Fruit fly (Drosophila melanogaster) whole organism, embryonic: ENCODE measurements around the gene CG4704.

Experiments used
- Asciz ChIP-seq: fragments of 200-800 bp; sonication (Bioruptor generic); optimal IDR thresholded peaks from 2 replicates; lab custom pipeline; 2017; ENCODE audit warnings: missing biosample characterization, mild to moderate bottlenecking, missing genetic modification characterization, missing genetic modification reagents
- Bgb ChIP-seq: fragments of 200-800 bp; sonication (Bioruptor generic); IDR thresholded peaks from 2 replicates; pipeline ENCODE4 v1.3.6; 2022; ENCODE audit warnings: missing biosample characterization, missing genetic modification characterization; ENCODE audit not compliant: partially characterized antibody
- CG10147 ChIP-seq: fragments of 200-800 bp; sonication (Bioruptor generic); optimal IDR thresholded peaks from 2 replicates; lab custom pipeline; 2019; ENCODE audit warnings: missing biosample characterization, mild to moderate bottlenecking, missing genetic modification characterization, moderate library complexity
- CG11504 ChIP-seq: fragments of 200-800 bp; sonication (Bioruptor generic); optimal IDR thresholded peaks from 3 replicates; lab custom pipeline; 2019; ENCODE audit warnings: missing biosample characterization, mild to moderate bottlenecking, missing genetic modification characterization, moderate library complexity
- CG12219 ChIP-seq: fragments of 200-800 bp; sonication (Bioruptor generic); optimal IDR thresholded peaks from 3 replicates; lab custom pipeline; 2018; ENCODE audit warnings: missing biosample characterization, mild to moderate bottlenecking, missing genetic modification characterization
- CG15269 ChIP-seq: fragments of 200-800 bp; sonication (Bioruptor generic); optimal IDR thresholded peaks from 2 replicates; lab custom pipeline; 2018; ENCODE audit warnings: missing biosample characterization, mild to moderate bottlenecking, missing genetic modification characterization, moderate library complexity
- CG15601 ChIP-seq: fragments of 200-800 bp; sonication (Bioruptor generic); optimal IDR thresholded peaks from 3 replicates; lab custom pipeline; 2019; ENCODE audit warnings: missing biosample characterization, mild to moderate bottlenecking, missing genetic modification characterization, moderate library complexity
- CG16815 ChIP-seq: fragments of 200-800 bp; sonication (Bioruptor generic); optimal IDR thresholded peaks from 3 replicates; lab custom pipeline; 2017; ENCODE audit warnings: missing biosample characterization, mild to moderate bottlenecking, missing genetic modification characterization
- CG17186 ChIP-seq: fragments of 200-800 bp; sonication (Bioruptor generic); optimal IDR thresholded peaks from 3 replicates; lab custom pipeline; 2017; ENCODE audit warnings: missing biosample characterization, missing genetic modification reagents, missing genetic modification characterization
- CG17829 ChIP-seq: fragments of 200-800 bp; optimal IDR thresholded peaks from 2 replicates; lab custom pipeline; 2019; ENCODE audit warnings: missing biosample characterization, mild to moderate bottlenecking, missing genetic modification characterization, moderate library complexity
- CG17912 ChIP-seq: fragments of 200-800 bp; sonication (Bioruptor generic); optimal IDR thresholded peaks from 2 replicates; lab custom pipeline; 2018; ENCODE audit warnings: missing biosample characterization, mild to moderate bottlenecking, missing genetic modification characterization
- CG18262 ChIP-seq: fragments of 200-800 bp; optimal IDR thresholded peaks from 3 replicates; lab custom pipeline; 2019; ENCODE audit warnings: missing biosample characterization, mild to moderate bottlenecking, missing genetic modification characterization, moderate library complexity
- CG18619 ChIP-seq: fragments of 200-800 bp; sonication (Bioruptor generic); optimal IDR thresholded peaks from 3 replicates; lab custom pipeline; 2017; ENCODE audit warnings: missing biosample characterization, mild to moderate bottlenecking, missing genetic modification characterization
- CG2712 ChIP-seq: fragments of 200-800 bp; optimal IDR thresholded peaks from 3 replicates; lab custom pipeline; 2019; ENCODE audit warnings: missing biosample characterization, mild to moderate bottlenecking, missing genetic modification characterization, moderate library complexity
- CG32772 ChIP-seq: fragments of 200-800 bp; sonication (Bioruptor generic); IDR thresholded peaks from 2 replicates; pipeline ENCODE4 v1.3.6; 2022; ENCODE audit warnings: missing biosample characterization, missing genetic modification characterization
- CG3281 ChIP-seq: fragments of 200-800 bp; sonication (Bioruptor generic); optimal IDR thresholded peaks from 3 replicates; lab custom pipeline; 2017; ENCODE audit warnings: missing biosample characterization, mild to moderate bottlenecking, missing genetic modification characterization
- CG34422 ChIP-seq: fragments of 200-800 bp; sonication (Bioruptor generic); IDR thresholded peaks from 3 replicates; pipeline ENCODE4 v1.3.6; 2022; ENCODE audit warnings: missing biosample characterization, missing genetic modification characterization
- CG4282 ChIP-seq: fragments of 200-800 bp; sonication (Bioruptor generic); optimal IDR thresholded peaks from 2 replicates; lab custom pipeline; 2016; ENCODE audit warnings: missing biosample characterization, missing genetic modification characterization
- CG6765 ChIP-seq: fragments of 200-800 bp; sonication (Bioruptor generic); optimal IDR thresholded peaks from 3 replicates; lab custom pipeline; 2017; ENCODE audit warnings: missing biosample characterization, mild to moderate bottlenecking, missing genetic modification characterization
- CG7556 ChIP-seq: fragments of 200-800 bp; sonication (Bioruptor generic); optimal IDR thresholded peaks from 2 replicates; lab custom pipeline; 2017; ENCODE audit warnings: missing biosample characterization, mild to moderate bottlenecking, missing genetic modification characterization
- CG8944 ChIP-seq: fragments of 200-800 bp; sonication (Bioruptor generic); optimal IDR thresholded peaks from 3 replicates; lab custom pipeline; 2016; ENCODE audit warnings: missing biosample characterization, missing genetic modification characterization
- D19B ChIP-seq: fragments of 200-800 bp; sonication (Bioruptor generic); optimal IDR thresholded peaks from 2 replicates; lab custom pipeline; 2017; ENCODE audit warnings: missing biosample characterization, mild to moderate bottlenecking, missing genetic modification characterization
- Deaf1 ChIP-seq: fragments of 200-800 bp; optimal IDR thresholded peaks from 3 replicates; lab custom pipeline; 2019; ENCODE audit warnings: missing biosample characterization, mild to moderate bottlenecking, missing genetic modification characterization, moderate library complexity
- Dfd ChIP-seq, 2 experiments: fragments of >200 bp; optimal IDR thresholded peaks; 2 replicates each; lab custom pipeline; 2017; ENCODE audit warnings: missing biosample characterization in 2 of 2, missing genetic modification characterization in 2 of 2
- Hr3 ChIP-seq: fragments of 200-800 bp; sonication (Bioruptor generic); optimal IDR thresholded peaks from 3 replicates; lab custom pipeline; 2016; ENCODE audit warnings: missing biosample characterization, missing genetic modification characterization
- Lim3 ChIP-seq: fragments of 200-800 bp; sonication (Bioruptor generic); IDR thresholded peaks from 2 replicates; pipeline ENCODE4 v1.3.6; 2022; ENCODE audit warnings: missing biosample characterization, missing genetic modification characterization
- Meics ChIP-seq: fragments of 200-800 bp; sonication (Bioruptor generic); optimal IDR thresholded peaks from 2 replicates; lab custom pipeline; 2017; ENCODE audit warnings: missing biosample characterization, mild to moderate bottlenecking, missing genetic modification characterization
- Mrtf ChIP-seq: fragments of 200-800 bp; sonication (Bioruptor generic); IDR thresholded peaks from 3 replicates; pipeline ENCODE4 v1.3.6; 2022; ENCODE audit warnings: missing biosample characterization, missing genetic modification characterization
- Nf-YC ChIP-seq: fragments of 200-800 bp; optimal IDR thresholded peaks from 3 replicates; lab custom pipeline; 2019; ENCODE audit warnings: missing biosample characterization, mild to moderate bottlenecking, missing genetic modification characterization, moderate library complexity
- Optix ChIP-seq: fragments of 200-800 bp; sonication (Bioruptor generic); IDR thresholded peaks from 3 replicates; pipeline ENCODE4 v1.3.6; 2022; ENCODE audit warnings: missing biosample characterization, missing genetic modification characterization
- Spps ChIP-seq: fragments of 200-800 bp; sonication (Bioruptor generic); optimal IDR thresholded peaks from 2 replicates; lab custom pipeline; 2018; ENCODE audit warnings: missing biosample characterization, mild to moderate bottlenecking, missing genetic modification characterization
- ara ChIP-seq: fragments of 200-800 bp; sonication (Bioruptor generic); IDR thresholded peaks from 2 replicates; pipeline ENCODE4 v1.3.6; 2022; ENCODE audit warnings: missing biosample characterization, missing genetic modification characterization
- dimm ChIP-seq: fragments of 200-800 bp; sonication (Bioruptor generic); IDR thresholded peaks from 2 replicates; pipeline ENCODE4 v1.3.6; 2022; ENCODE audit warnings: missing biosample characterization, missing genetic modification characterization
- emc ChIP-seq: fragments of 200-800 bp; sonication (Bioruptor generic); optimal IDR thresholded peaks from 2 replicates; lab custom pipeline; 2016; ENCODE audit warnings: missing biosample characterization, missing genetic modification characterization
- ems ChIP-seq: fragments of 200-800 bp; sonication (Bioruptor generic); optimal IDR thresholded peaks from 3 replicates; lab custom pipeline; 2016; ENCODE audit warnings: missing biosample characterization, missing genetic modification characterization
- eyg ChIP-seq: fragments of 200-800 bp; sonication (Bioruptor generic); optimal IDR thresholded peaks from 3 replicates; lab custom pipeline; 2016; ENCODE audit warnings: missing biosample characterization, missing genetic modification characterization
- fru ChIP-seq: fragments of >200 bp; optimal IDR thresholded peaks from 2 replicates; lab custom pipeline; 2017
- gsb-n ChIP-seq: fragments of 200-800 bp; sonication (Bioruptor generic); optimal IDR thresholded peaks from 3 replicates; lab custom pipeline; 2018; ENCODE audit warnings: missing biosample characterization, mild to moderate bottlenecking, missing genetic modification characterization
- gt ChIP-seq: fragments of 200-800 bp; sonication (Bioruptor generic); IDR thresholded peaks from 2 replicates; pipeline ENCODE4 v1.3.6; 2022; ENCODE audit warnings: missing biosample characterization, missing genetic modification characterization
- hth ChIP-seq: fragments of >200 bp; optimal IDR thresholded peaks from 2 replicates; lab custom pipeline; 2017; ENCODE audit warnings: inconsistent platforms
- ind ChIP-seq: fragments of 200-800 bp; sonication (Bioruptor generic); optimal IDR thresholded peaks from 3 replicates; lab custom pipeline; 2016; ENCODE audit warnings: missing biosample characterization, missing genetic modification characterization
- jigr1 ChIP-seq: fragments of 200-800 bp; sonication (Bioruptor generic); IDR thresholded peaks from 3 replicates; pipeline ENCODE4 v1.3.6; 2022; ENCODE audit warnings: missing biosample characterization, missing genetic modification characterization
- nerfin-2 ChIP-seq: fragments of 200-800 bp; sonication (Bioruptor generic); IDR thresholded peaks from 2 replicates; pipeline ENCODE4 v1.3.6; 2022; ENCODE audit warnings: missing biosample characterization, missing genetic modification characterization; ENCODE audit not compliant: partially characterized antibody
- odd ChIP-seq: fragments of 200-800 bp; sonication (Bioruptor generic); optimal IDR thresholded peaks from 2 replicates; lab custom pipeline; 2017; ENCODE audit warnings: missing biosample characterization, mild to moderate bottlenecking, missing genetic modification characterization
- org-1 ChIP-seq: fragments of 200-800 bp; sonication (Bioruptor generic); optimal IDR thresholded peaks from 2 replicates; lab custom pipeline; 2017; ENCODE audit warnings: missing biosample characterization, missing genetic modification characterization
- pb ChIP-seq: fragments of 200-800 bp; sonication (Bioruptor generic); optimal IDR thresholded peaks from 3 replicates; lab custom pipeline; 2016; ENCODE audit warnings: missing biosample characterization, missing genetic modification characterization
- phol ChIP-seq: fragments of 200-800 bp; sonication (Bioruptor generic); optimal IDR thresholded peaks from 3 replicates; lab custom pipeline; 2018; ENCODE audit warnings: missing biosample characterization, mild to moderate bottlenecking, missing genetic modification characterization, moderate library complexity
- psq ChIP-seq: fragments of 200-800 bp; sonication (Bioruptor generic); optimal IDR thresholded peaks from 2 replicates; lab custom pipeline; 2017; ENCODE audit warnings: missing biosample characterization, missing genetic modification characterization
- ro ChIP-seq: fragments of 200-800 bp; sonication (Bioruptor generic); IDR thresholded peaks from 2 replicates; pipeline ENCODE4 v1.3.6; 2022; ENCODE audit warnings: missing biosample characterization, missing genetic modification characterization
- sens ChIP-seq: fragments of 200-800 bp; sonication (Bioruptor generic); peaks from one replicate; lab custom pipeline; 2016; ENCODE audit warnings: missing biosample characterization, missing genetic modification characterization
- slbo ChIP-seq: fragments of 200-800 bp; sonication (Bioruptor generic); IDR thresholded peaks from 2 replicates; pipeline ENCODE4 v1.3.6; 2022; ENCODE audit warnings: missing biosample characterization, missing genetic modification characterization
- tin ChIP-seq: fragments of 200-800 bp; sonication (Bioruptor generic); optimal IDR thresholded peaks from 3 replicates; lab custom pipeline; 2016; ENCODE audit warnings: missing biosample characterization, missing genetic modification characterization
- vfl ChIP-seq: fragments of 200-800 bp; sonication (Bioruptor generic); optimal IDR thresholded peaks from 2 replicates; lab custom pipeline; 2016; ENCODE audit warnings: missing biosample characterization, missing genetic modification characterization

The CG4704 gene

dm6 chr3R:22878416-22878815, 32.3 kb upstream of the CG4704 start (continued):
- TF ChIP-seq odd (GFP tag; lab: Kevin White, UChicago) (peak; percentile 2), CG17912 (GFP tag; lab: Kevin White, UChicago) (no peak), Meics (GFP tag; lab: Kevin White, UChicago) (peak; percentile 0), Nf-YC (tag; lab: Kevin White, UChicago) (no peak), fru (no peak), hth (no peak), ara (peak; percentile 40; the same call in 1 of the 2 replicates), gsb-n (tag; lab: Kevin White, UChicago) (no peak), CG6765 (GFP tag; lab: Kevin White, UChicago) (no peak), Spps (peak; percentile 19), CG3281 (GFP tag; lab: Kevin White, UChicago) (peak; percentile 30), CG10147 (GFP tag; lab: Kevin White, UChicago) (peak; percentile 11), sens (peak; percentile 94), Optix (GFP tag; lab: Robert Waterston, UW) (no peak), CG16815 (peak; percentile 50), CG18262 (tag; lab: Kevin White, UChicago) (peak; percentile 75), CG4282 (GFP tag; lab: Kevin White, UChicago) (no peak), CG12219 (GFP tag; lab: Kevin White, UChicago) (peak; percentile 50), gt (GFP tag; lab: Robert Waterston, UW) (no peak), eyg (GFP tag; lab: Kevin White, UChicago) (no peak), ro (no peak), CG17186 (no peak), ind (GFP tag; lab: Kevin White, UChicago) (no peak), CG18619 (GFP tag; lab: Kevin White, UChicago) (peak; percentile 24), pb (no peak), D19B (no peak), psq (GFP tag; lab: Kevin White, UChicago) (no peak), org-1 (GFP tag; lab: Kevin White, UChicago) (peak; percentile 31), phol (tag; lab: Kevin White, UChicago) (peak; percentile 71), CG2712 (tag; lab: Kevin White, UChicago) (peak; percentile 75), CG8944 (GFP tag; lab: Kevin White, UChicago) (no peak), emc (no peak), CG15601 (tag; lab: Kevin White, UChicago) (peak; percentile 48), CG34422 (GFP tag; lab: Robert Waterston, UW) (0 out of 3 replicates have a peak, but pooled peaks have one; percentile 42), CG11504 (tag; lab: Kevin White, UChicago) (peak; percentile 73), Hr3 (GFP tag; lab: Kevin White, UChicago) (peak; percentile 15), Dfd (GFP tag; optimal IDR thresholded peaks at IDR 0.05; lab: Kevin White, UChicago) (no peak), CG17829 (tag; lab: Kevin White, UChicago) (peak; percentile 44), tin (GFP tag; lab: Kevin White, UChicago) (no peak), jigr1 (GFP tag; lab: Robert Waterston, UW) (no peak), CG15269 (tag; lab: Kevin White, UChicago) (peak; percentile 47), CG7556 (GFP tag; lab: Kevin White, UChicago) (peak; percentile 61), CG32772 (GFP tag; lab: Robert Waterston, UW) (no peak), Asciz (GFP tag; lab: Kevin White, UChicago) (peak; percentile 16), Bgb (GFP tag; lab: Robert Waterston, UW) (no peak), Mrtf (GFP tag; lab: Robert Waterston, UW) (no peak), vfl (GFP tag; lab: Kevin White, UChicago) (no peak), slbo (GFP tag; lab: Robert Waterston, UW) (0 out of 2 replicates have a peak, but pooled peaks have one; percentile 11), Deaf1 (tag; lab: Kevin White, UChicago) (peak; percentile 20), dimm (GFP tag; lab: Robert Waterston, UW) (no peak), Lim3 (GFP tag; lab: Robert Waterston, UW) (no peak), nerfin-2 (GFP tag; lab: Robert Waterston, UW) (no peak), ems (GFP tag; lab: Kevin White, UChicago) (no peak)
